Worm (Caenorhabditis elegans) whole organism, L4 larva: ENCODE data around the gene ZK616.8.

Source experiments
- F44E2.7 ChIP-seq: fragments of 200-800 bp; sonication (Bioruptor generic); IDR thresholded peaks from 2 replicates; pipeline ENCODE4 v2.1.2; 2022; ENCODE audit warnings: missing genetic modification characterization, missing compliant biosample characterization
- R02D3.7 ChIP-seq: fragments of 150-350 bp; sonication (generic microtip); optimal IDR thresholded peaks from 3 replicates; lab custom pipeline; 2014; ENCODE audit warnings: missing biosample characterization, missing genetic modification characterization
- aly-2 ChIP-seq: sonication (generic microtip); optimal IDR thresholded peaks from 2 replicates; lab custom pipeline; 2018; ENCODE audit warnings: missing biosample characterization, missing genetic modification characterization
- arid-1 ChIP-seq: fragments of 200-800 bp; sonication (Bioruptor generic); conservative IDR thresholded peaks from 2 replicates; pipeline ENCODE4 v1.3.6; 2022; ENCODE audit warnings: missing genetic modification reagents, missing genetic modification characterization, missing compliant biosample characterization
- ceh-82 ChIP-seq: sonication (generic microtip); optimal IDR thresholded peaks from 2 replicates; lab custom pipeline; 2017; ENCODE audit warnings: missing biosample characterization, missing genetic modification characterization
- ctbp-1 ChIP-seq: fragments of 200-800 bp; sonication (Bioruptor generic); IDR thresholded peaks from 2 replicates; pipeline ENCODE4 v1.3.6; 2022; ENCODE audit warnings: missing genetic modification reagents, missing genetic modification characterization, missing compliant biosample characterization
- daf-8 ChIP-seq: fragments of 200-800 bp; sonication (Bioruptor generic); IDR thresholded peaks from 2 replicates; pipeline ENCODE4 v1.3.6; 2022; ENCODE audit warnings: missing genetic modification characterization, missing compliant biosample characterization
- egl-27 ChIP-seq: sonication (generic microtip); optimal IDR thresholded peaks from 3 replicates; lab custom pipeline; 2017; ENCODE audit warnings: missing biosample characterization, missing genetic modification reagents, missing genetic modification characterization
- gei-8 ChIP-seq: fragments of 200-800 bp; sonication (Bioruptor generic); optimal IDR thresholded peaks from 2 replicates; lab custom pipeline; 2018; ENCODE audit warnings: mild to moderate bottlenecking, missing genetic modification characterization, missing compliant biosample characterization
- lin-13 ChIP-seq: fragments of 150-350 bp; optimal IDR thresholded peaks from 2 replicates; lab custom pipeline; 2014; ENCODE audit warnings: missing biosample characterization, missing genetic modification reagents, missing genetic modification characterization
- lsy-2 ChIP-seq, 2 experiments: fragments of 150-350 bp in 1 of 2; sonication (generic microtip) in 1 of 2; optimal IDR thresholded peaks; 2 replicates each; lab custom pipeline; 2014 to 2017; ENCODE audit warnings: missing biosample characterization in 2 of 2, missing genetic modification characterization in 2 of 2
- pqm-1 ChIP-seq: sonication (generic microtip); optimal IDR thresholded peaks from 2 replicates; lab custom pipeline; 2017; ENCODE audit warnings: missing biosample characterization, missing genetic modification characterization
- ztf-7 ChIP-seq: fragments of 150-350 bp; optimal IDR thresholded peaks from 2 replicates; lab custom pipeline; 2014; ENCODE audit warnings: missing biosample characterization, missing genetic modification characterization

DNA sequence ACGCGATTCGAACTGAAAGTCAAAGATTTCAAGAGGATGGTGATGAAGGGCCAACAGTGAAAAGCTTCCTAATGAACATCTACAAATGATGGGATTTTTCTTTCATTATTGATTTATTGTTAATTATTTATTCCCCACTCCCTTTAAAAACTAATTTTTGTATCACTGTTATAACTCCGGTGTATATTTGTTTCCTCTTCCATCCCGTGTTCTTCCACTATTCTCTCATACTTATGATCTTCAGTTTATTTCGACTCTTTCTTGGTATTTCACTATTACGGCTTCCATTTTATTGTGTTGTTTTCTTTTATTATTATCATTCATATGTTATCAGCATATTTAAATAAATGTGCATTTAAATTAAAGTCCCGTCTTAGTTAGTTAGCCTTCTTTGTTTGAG lies 37.7 kb downstream of the ZK616.8 start:
- TF ChIP-seq pqm-1 (tag; lab: Kevin White, UChicago) = peak; percentile 8
- no peak for TF ChIP-seq F44E2.7 (GFP tag; lab: Robert Waterston, UW)
- TF ChIP-seq ztf-7 (tag; lab: Kevin White, UChicago) = no peak
- no peak for TF ChIP-seq ctbp-1 (GFP tag; lab: Robert Waterston, UW)
- no peak for TF ChIP-seq daf-8 (GFP tag; lab: Robert Waterston, UW)
- TF ChIP-seq lin-13 = no peak
- TF ChIP-seq lsy-2 (tag; optimal IDR thresholded peaks at IDR 0.05; lab: Kevin White, UChicago) = no peak
- no peak for TF ChIP-seq ceh-82 (tag; lab: Kevin White, UChicago)
- no peak for TF ChIP-seq gei-8 (GFP tag; lab: Kevin White, UChicago)
- TF ChIP-seq R02D3.7 = no peak
- no peak for TF ChIP-seq egl-27 (tag; lab: Kevin White, UChicago)
- no peak for TF ChIP-seq aly-2 (tag; lab: Kevin White, UChicago)
- TF ChIP-seq arid-1 (GFP tag; lab: Robert Waterston, UW) = no peak
